Worm (Caenorhabditis elegans) whole organism, mixed stage, embryonic: ENCODE results near the gene C03B1.14.

Experiments
- M03D4.4 ChIP-seq: sonication (generic microtip); optimal IDR thresholded peaks from 2 replicates; lab custom pipeline; 2017; ENCODE audit warnings: mild to moderate bottlenecking, missing genetic modification characterization, missing compliant biosample characterization
- blmp-1 ChIP-seq: fragments of 150-350 bp; optimal IDR thresholded peaks from 2 replicates; lab custom pipeline; 2014; ENCODE audit warnings: missing biosample characterization, missing genetic modification characterization
- ceh-39 ChIP-seq: fragments of 150-350 bp; optimal IDR thresholded peaks from 2 replicates; lab custom pipeline; 2014; ENCODE audit warnings: missing biosample characterization, missing genetic modification characterization
- ceh-43 ChIP-seq: fragments of 200-800 bp; sonication (Bioruptor generic); optimal IDR thresholded peaks from 2 replicates; lab custom pipeline; 2018; ENCODE audit warnings: mild to moderate bottlenecking, missing genetic modification characterization, moderate library complexity, missing compliant biosample characterization
- ceh-83 ChIP-seq: fragments of 200-800 bp; sonication (Bioruptor generic); optimal IDR thresholded peaks from 2 replicates; lab custom pipeline; 2018; ENCODE audit warnings: mild to moderate bottlenecking, missing genetic modification characterization, missing compliant biosample characterization
- ces-1 ChIP-seq: fragments of 150-350 bp; optimal IDR thresholded peaks from 2 replicates; lab custom pipeline; 2014; ENCODE audit warnings: missing biosample characterization, missing genetic modification reagents, missing genetic modification characterization
- cnd-1 ChIP-seq: fragments of 200-800 bp; sonication (Bioruptor generic); optimal IDR thresholded peaks from 2 replicates; lab custom pipeline; 2018; ENCODE audit warnings: mild to moderate bottlenecking, missing genetic modification characterization, missing compliant biosample characterization
- elt-1 ChIP-seq: sonication (generic microtip); optimal IDR thresholded peaks from 2 replicates; lab custom pipeline; 2017; ENCODE audit warnings: missing genetic modification characterization, mild to moderate bottlenecking, missing compliant biosample characterization, antibody characterized with exemption, moderate library complexity, borderline replicate concordance; ENCODE audit not compliant: insufficient read depth
- elt-3 ChIP-seq: fragments of 150-350 bp; optimal IDR thresholded peaks from 2 replicates; lab custom pipeline; 2014; ENCODE audit warnings: missing biosample characterization, missing genetic modification characterization
- ham-2 ChIP-seq: fragments of 200-800 bp; sonication (Bioruptor generic); optimal IDR thresholded peaks from 2 replicates; lab custom pipeline; 2018; ENCODE audit warnings: mild to moderate bottlenecking, missing genetic modification characterization, missing compliant biosample characterization
- hlh-1 ChIP-seq: fragments of 150-350 bp; optimal IDR thresholded peaks from 2 replicates; lab custom pipeline; 2014; ENCODE audit warnings: missing biosample characterization, missing genetic modification reagents, missing genetic modification characterization
- lin-13 ChIP-seq: fragments of 150-350 bp; optimal IDR thresholded peaks from 2 replicates; lab custom pipeline; 2014; ENCODE audit warnings: missing biosample characterization, missing genetic modification characterization
- lin-32 ChIP-seq: fragments of 200-800 bp; sonication (Bioruptor generic); optimal IDR thresholded peaks from 2 replicates; lab custom pipeline; 2018; ENCODE audit warnings: mild to moderate bottlenecking, missing genetic modification characterization, missing compliant biosample characterization
- lsy-2 ChIP-seq: fragments of 150-350 bp; optimal IDR thresholded peaks from 2 replicates; lab custom pipeline; 2014; ENCODE audit warnings: missing biosample characterization, missing genetic modification characterization
- mab-5 ChIP-seq: fragments of 150-350 bp; optimal IDR thresholded peaks from 2 replicates; lab custom pipeline; 2014; ENCODE audit warnings: missing biosample characterization, missing genetic modification characterization
- mep-1 ChIP-seq: fragments of 150-350 bp; optimal IDR thresholded peaks from 2 replicates; lab custom pipeline; 2017; ENCODE audit warnings: missing biosample characterization, missing genetic modification reagents, missing genetic modification characterization, inconsistent platforms
- mls-2 ChIP-seq: sonication (generic microtip); optimal IDR thresholded peaks from 2 replicates; lab custom pipeline; 2016; ENCODE audit warnings: mild to moderate bottlenecking, missing genetic modification characterization, moderate library complexity, missing compliant biosample characterization
- nhr-12 ChIP-seq: fragments of 150-350 bp; optimal IDR thresholded peaks from 2 replicates; lab custom pipeline; 2014; ENCODE audit warnings: missing biosample characterization, missing genetic modification characterization
- nhr-2 ChIP-seq: fragments of 150-350 bp; optimal IDR thresholded peaks from 2 replicates; lab custom pipeline; 2014; ENCODE audit warnings: missing biosample characterization, missing genetic modification characterization
- nhr-237 ChIP-seq: fragments of 150-350 bp; optimal IDR thresholded peaks from 2 replicates; lab custom pipeline; 2014; ENCODE audit warnings: missing biosample characterization, missing genetic modification characterization
- nhr-28 ChIP-seq: fragments of 150-350 bp; optimal IDR thresholded peaks from 2 replicates; lab custom pipeline; 2014; ENCODE audit warnings: missing biosample characterization, missing genetic modification characterization
- nhr-76 ChIP-seq: sonication (generic microtip); optimal IDR thresholded peaks from 2 replicates; lab custom pipeline; 2017; ENCODE audit warnings: missing biosample characterization, missing genetic modification characterization
- pha-4 ChIP-seq: fragments of 150-350 bp; optimal IDR thresholded peaks from 2 replicates; lab custom pipeline; 2018; ENCODE audit warnings: missing biosample characterization, missing genetic modification reagents, missing genetic modification characterization
- sem-2 ChIP-seq: fragments of 200-800 bp; sonication (Bioruptor generic); optimal IDR thresholded peaks from 2 replicates; lab custom pipeline; 2018; ENCODE audit warnings: mild to moderate bottlenecking, missing genetic modification characterization, missing compliant biosample characterization
- sptf-1 ChIP-seq: sonication (generic microtip); optimal IDR thresholded peaks from 2 replicates; lab custom pipeline; 2017; ENCODE audit warnings: mild to moderate bottlenecking, missing genetic modification characterization, moderate library complexity, missing compliant biosample characterization
- tbx-8 ChIP-seq: fragments of 200-800 bp; sonication (Bioruptor generic); optimal IDR thresholded peaks from 2 replicates; lab custom pipeline; 2018; ENCODE audit warnings: mild to moderate bottlenecking, missing genetic modification characterization, moderate library complexity, missing compliant biosample characterization
- unc-120 ChIP-seq: sonication (generic microtip); optimal IDR thresholded peaks from 2 replicates; lab custom pipeline; 2017; ENCODE audit warnings: missing genetic modification characterization, missing compliant biosample characterization; ENCODE audit not compliant: poor library complexity, severe bottlenecking
- unc-62 ChIP-seq: fragments of 150-350 bp; optimal IDR thresholded peaks from 2 replicates; lab custom pipeline; 2014; ENCODE audit warnings: missing biosample characterization, missing genetic modification reagents, missing genetic modification characterization
- zip-8 ChIP-seq: fragments of 150-350 bp; optimal IDR thresholded peaks from 2 replicates; lab custom pipeline; 2014; ENCODE audit warnings: missing biosample characterization, missing genetic modification characterization
- ztf-11 ChIP-seq: fragments of 150-350 bp; optimal IDR thresholded peaks from 2 replicates; lab custom pipeline; 2014; ENCODE audit warnings: missing biosample characterization, missing genetic modification characterization

The C03B1.14 gene

DNA sequence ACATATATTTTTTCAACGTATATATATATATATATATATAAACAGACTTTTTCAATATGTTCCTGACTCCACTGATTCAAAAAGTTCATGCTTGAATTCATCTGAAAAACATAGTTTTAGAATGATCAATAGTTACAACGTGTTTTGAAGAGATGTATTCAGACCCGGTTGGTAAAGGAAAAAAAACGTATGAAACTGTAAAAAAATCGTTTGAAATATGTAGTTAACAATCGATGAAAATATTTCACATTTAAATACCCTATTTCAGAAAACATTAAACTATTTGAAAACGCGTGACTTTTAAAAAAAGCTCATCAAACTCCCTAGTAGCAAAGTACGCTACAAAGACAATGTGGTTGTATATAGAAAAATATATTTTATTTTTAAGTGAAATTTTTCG, at the start of gene C03B1.14:
Gene C03B1.14, minus strand, starts transcription at position 101 of the 400 bp plus-strand sequence.
- TF ChIP-seq ztf-11 (tag; lab: Kevin White, UChicago): no peak
- no peak for TF ChIP-seq hlh-1 (tag; lab: Kevin White, UChicago)
- TF ChIP-seq, all 35 proteins: peak for 0

DNA sequence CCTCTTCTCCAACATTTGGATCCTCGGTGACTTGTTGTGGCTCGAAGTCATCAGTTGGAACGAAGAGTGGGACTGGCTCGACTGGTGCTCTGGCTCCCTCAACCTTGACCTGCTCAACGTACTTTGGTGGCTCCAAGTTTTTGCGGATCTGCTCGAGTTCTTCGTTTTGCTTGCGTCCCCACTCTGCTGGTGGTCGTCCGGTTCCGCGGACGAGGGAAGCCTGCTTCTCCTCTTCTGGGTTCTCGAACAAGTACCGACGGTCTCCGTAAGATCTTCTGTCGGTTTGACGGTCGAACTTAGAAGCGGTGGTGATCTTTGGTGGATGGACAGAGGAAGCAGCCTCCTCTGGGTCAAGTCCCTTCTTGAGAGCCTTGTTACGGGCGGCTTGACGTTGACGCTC, 48.2 kb upstream of the C03B1.14 start:
- TF ChIP-seq ceh-83 (GFP tag; lab: Kevin White, UChicago) (no peak), ces-1 (GFP tag; lab: Kevin White, UChicago) (no peak), ceh-43 (GFP tag; lab: Kevin White, UChicago) (no peak), nhr-2 (tag; lab: Kevin White, UChicago) (no peak), nhr-28 (tag; lab: Kevin White, UChicago) (no peak), elt-3 (no peak), nhr-12 (tag; lab: Kevin White, UChicago) (no peak), mab-5 (tag; lab: Kevin White, UChicago) (no peak), ceh-39 (no peak)

DNA sequence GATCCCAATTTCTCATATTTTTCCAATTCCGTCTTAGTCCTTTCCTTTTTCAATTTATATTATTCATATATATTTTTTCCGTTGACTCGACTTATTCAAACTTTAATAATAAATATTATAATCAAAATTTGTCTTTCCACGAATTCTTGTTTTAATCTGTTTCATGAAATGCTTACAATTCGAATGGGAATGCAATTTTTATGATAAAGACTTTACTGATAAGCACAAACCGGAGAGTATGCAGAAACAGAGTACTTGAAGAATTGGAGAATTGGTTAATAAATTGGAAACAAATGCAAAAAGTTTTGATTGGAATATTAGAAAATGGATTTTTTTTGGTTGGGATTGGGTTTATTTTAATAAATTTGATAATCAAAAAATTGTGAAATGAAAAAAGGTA, 47.7 kb upstream of the C03B1.14 start:
- TF ChIP-seq sem-2 (GFP tag; lab: Kevin White, UChicago): no peak
- no peak for TF ChIP-seq hlh-1 (tag; lab: Kevin White, UChicago)
- TF ChIP-seq lin-13: no peak
- TF ChIP-seq cnd-1 (tag; lab: Kevin White, UChicago): no peak
- TF ChIP-seq ceh-83 (GFP tag; lab: Kevin White, UChicago): no peak
- TF ChIP-seq elt-1 (tag; lab: Kevin White, UChicago): no peak
- no peak for TF ChIP-seq mls-2 (tag; lab: Kevin White, UChicago)
- TF ChIP-seq ztf-11 (tag; lab: Kevin White, UChicago): no peak

DNA sequence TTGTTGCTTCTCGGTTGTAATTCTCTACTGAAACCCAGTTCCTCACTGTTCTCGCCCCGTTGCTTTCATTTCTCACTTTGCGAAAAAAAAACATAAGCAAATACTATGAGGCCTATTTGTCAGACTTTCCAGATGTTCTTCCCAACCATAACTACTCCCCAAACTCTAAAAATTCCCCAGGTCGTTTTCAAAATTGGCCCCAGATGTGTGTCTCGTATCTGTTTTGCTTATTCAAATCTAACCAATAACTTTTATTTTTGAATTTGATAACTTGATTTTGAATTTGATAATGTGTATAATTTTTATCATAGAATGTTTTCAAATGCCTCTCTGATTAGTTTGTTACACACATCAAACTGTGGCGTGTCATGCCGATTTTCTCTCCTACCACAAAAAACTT, 47.2 kb upstream of the C03B1.14 start:
- no peak for TF ChIP-seq ztf-11 (tag; lab: Kevin White, UChicago)
- no peak for TF ChIP-seq nhr-2 (tag; lab: Kevin White, UChicago)
- TF ChIP-seq ceh-83 (GFP tag; lab: Kevin White, UChicago): no peak
- no peak for TF ChIP-seq hlh-1 (tag; lab: Kevin White, UChicago)

DNA sequence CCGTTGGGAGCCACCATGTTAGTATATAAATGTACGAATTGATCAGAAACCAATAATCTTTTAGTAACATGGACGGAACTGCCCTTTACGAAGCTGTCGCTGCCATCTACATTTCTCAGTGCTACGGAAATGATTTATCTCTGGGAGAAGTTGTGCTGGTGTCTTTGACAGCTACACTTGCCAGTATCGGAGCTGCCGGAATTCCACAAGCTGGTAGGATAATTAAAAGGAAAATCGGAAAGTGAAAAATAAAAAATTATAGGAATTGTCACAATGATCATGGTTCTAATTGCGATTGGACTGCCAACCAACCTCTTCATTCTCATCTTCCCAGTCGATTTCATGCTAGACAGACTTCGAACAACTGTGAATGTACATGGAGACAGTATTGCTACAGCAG, 45.3 kb upstream of the C03B1.14 start:
- no peak for TF ChIP-seq ham-2 (GFP tag; lab: Kevin White, UChicago)
- TF ChIP-seq nhr-76 (tag; lab: Kevin White, UChicago): no peak
- no peak for TF ChIP-seq blmp-1 (tag; lab: Kevin White, UChicago)
- TF ChIP-seq elt-3: no peak
- no peak for TF ChIP-seq tbx-8
- no peak for TF ChIP-seq mab-5 (tag; lab: Kevin White, UChicago)

DNA sequence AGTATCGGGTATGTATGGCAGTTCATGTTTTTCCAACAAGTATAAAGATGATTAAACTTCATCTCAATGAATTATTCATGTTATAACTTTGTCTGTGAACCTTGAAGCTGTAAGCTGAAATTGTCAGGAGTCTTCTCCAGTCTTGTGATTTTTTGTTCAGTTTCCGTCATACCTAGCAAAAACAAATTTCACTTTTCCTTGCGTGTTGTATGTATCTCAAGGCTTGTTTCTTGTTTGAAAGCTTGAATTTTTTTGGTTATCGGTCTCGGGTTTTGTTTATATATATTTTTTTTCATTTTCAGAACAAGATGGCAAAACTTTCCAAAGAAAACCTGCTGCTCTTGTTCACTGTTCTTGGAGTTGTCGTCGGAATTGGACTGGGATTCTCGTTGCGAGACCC, 42.6 kb upstream of the C03B1.14 start, which contains the start of gene glt-4:
Gene glt-4, plus strand, starts transcription at position 301 of the 400 bp plus-strand sequence.
- TF ChIP-seq elt-1 (tag; lab: Kevin White, UChicago): no peak

DNA sequence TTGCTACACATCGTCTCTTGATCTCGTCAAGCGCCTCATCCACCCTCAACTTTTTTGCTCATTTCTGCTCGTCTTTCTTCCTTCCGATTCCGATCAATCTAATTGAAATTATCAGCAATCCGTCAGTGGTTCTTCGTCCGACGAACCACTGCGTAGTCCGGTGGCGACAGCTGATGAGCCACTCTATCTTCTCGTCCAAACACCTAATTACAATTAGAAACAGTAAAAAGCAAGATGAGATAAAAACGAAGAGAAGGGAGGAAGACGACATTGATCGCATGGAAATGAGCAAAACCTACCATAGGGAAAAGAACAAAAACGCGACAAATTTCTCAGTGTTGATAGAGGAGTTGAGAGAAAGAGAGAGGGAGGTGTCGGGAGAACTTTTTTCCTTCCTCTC, 38.9 kb upstream of the C03B1.14 start:
- TF ChIP-seq zip-8 (tag; lab: Kevin White, UChicago) (no peak), unc-120 (tag; lab: Kevin White, UChicago) (peak; percentile 44), pha-4 (tag; lab: Kevin White, UChicago) (no peak), ceh-43 (GFP tag; lab: Kevin White, UChicago) (no peak), ham-2 (GFP tag; lab: Kevin White, UChicago) (no peak), unc-62 (GFP tag; lab: Kevin White, UChicago) (peak; percentile 61), nhr-237 (tag; lab: Kevin White, UChicago) (no peak), hlh-1 (tag; lab: Kevin White, UChicago) (peak; percentile 79)

DNA sequence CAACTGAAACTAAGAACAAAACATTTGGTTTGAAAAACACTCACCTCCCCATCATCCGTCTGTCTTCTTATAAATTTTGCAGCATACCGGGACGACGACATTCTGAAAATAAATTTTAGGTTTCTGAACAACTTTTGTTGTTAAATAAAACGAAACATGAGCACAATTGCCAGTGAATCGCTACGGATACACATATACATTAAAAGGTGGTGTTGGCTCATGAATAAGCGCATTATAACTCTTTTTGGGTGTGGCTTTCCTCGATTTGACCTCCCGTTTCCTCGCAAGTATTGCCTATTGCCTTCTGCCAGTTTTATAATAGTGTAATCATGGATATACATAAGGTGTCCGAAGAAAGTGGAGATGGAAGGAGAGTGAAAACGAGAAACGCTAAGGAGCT, 30.9 kb upstream of the C03B1.14 start, which contains the start of gene igcm-2:
Gene igcm-2, minus strand, starts transcription at position 101 of the 400 bp plus-strand sequence.
- no peak for TF ChIP-seq blmp-1 (tag; lab: Kevin White, UChicago)
- no peak for TF ChIP-seq lin-13
- TF ChIP-seq nhr-28 (tag; lab: Kevin White, UChicago): no peak
- TF ChIP-seq hlh-1 (tag; lab: Kevin White, UChicago): no peak
- no peak for TF ChIP-seq lsy-2 (tag; lab: Kevin White, UChicago)
- no peak for TF ChIP-seq mep-1 (tag; lab: Kevin White, UChicago)
- TF ChIP-seq zip-8 (tag; lab: Kevin White, UChicago): no peak
- no peak for TF ChIP-seq mls-2 (tag; lab: Kevin White, UChicago)
- no peak for TF ChIP-seq lin-32 (GFP tag; lab: Kevin White, UChicago)
- no peak for TF ChIP-seq nhr-76 (tag; lab: Kevin White, UChicago)
- TF ChIP-seq ham-2 (GFP tag; lab: Kevin White, UChicago): no peak
- no peak for TF ChIP-seq unc-62 (GFP tag; lab: Kevin White, UChicago)
- TF ChIP-seq sptf-1 (tag; lab: Kevin White, UChicago): no peak
- no peak for TF ChIP-seq nhr-12 (tag; lab: Kevin White, UChicago)
- no peak for TF ChIP-seq sem-2 (GFP tag; lab: Kevin White, UChicago)
- no peak for TF ChIP-seq ceh-39
- TF ChIP-seq M03D4.4 (tag; lab: Kevin White, UChicago): no peak
- TF ChIP-seq ztf-11 (tag; lab: Kevin White, UChicago): no peak
- TF ChIP-seq mab-5 (tag; lab: Kevin White, UChicago): no peak
